Fruit fly (Drosophila melanogaster) whole organism, prepupa: ENCODE results near the gene CG4497.

ENCODE experiments used
- CG11762 ChIP-seq: fragments of 200-800 bp; sonication (Bioruptor generic); optimal IDR thresholded peaks from 3 replicates; lab custom pipeline; 2016; ENCODE audit warnings: missing biosample characterization, missing genetic modification characterization; ENCODE audit not compliant: insufficient read depth
- CG15336 ChIP-seq: fragments of 200-800 bp; sonication (Bioruptor generic); IDR thresholded peaks from 2 replicates; pipeline ENCODE4 v1.3.6; 2022; ENCODE audit warnings: missing biosample characterization, missing genetic modification characterization
- CG1621 ChIP-seq: fragments of 200-800 bp; sonication (Bioruptor generic); optimal IDR thresholded peaks from 3 replicates; lab custom pipeline; 2018; ENCODE audit warnings: missing biosample characterization, mild to moderate bottlenecking, missing genetic modification characterization
- CG3032 ChIP-seq: fragments of 200-800 bp; optimal IDR thresholded peaks from 2 replicates; lab custom pipeline; 2019; ENCODE audit warnings: missing biosample characterization, mild to moderate bottlenecking, missing genetic modification characterization, moderate library complexity
- CG31627 ChIP-seq: fragments of 200-800 bp; sonication (Bioruptor generic); optimal IDR thresholded peaks from 3 replicates; lab custom pipeline; 2016; ENCODE audit warnings: missing biosample characterization, missing genetic modification characterization
- CG32006 ChIP-seq: fragments of 200-800 bp; sonication (Bioruptor generic); optimal IDR thresholded peaks from 3 replicates; lab custom pipeline; 2017; ENCODE audit warnings: missing biosample characterization, mild to moderate bottlenecking, missing genetic modification characterization
- CG6163 ChIP-seq: fragments of 200-800 bp; sonication (Bioruptor generic); IDR thresholded peaks from 3 replicates; pipeline ENCODE4 v1.3.6; 2022; ENCODE audit warnings: missing biosample characterization, missing genetic modification characterization
- CG6276 ChIP-seq: fragments of 200-800 bp; sonication (Bioruptor generic); optimal IDR thresholded peaks from 2 replicates; lab custom pipeline; 2017; ENCODE audit warnings: missing biosample characterization, mild to moderate bottlenecking, missing genetic modification characterization
- CG6792 ChIP-seq: fragments of 200-800 bp; sonication (Bioruptor generic); optimal IDR thresholded peaks from 3 replicates; lab custom pipeline; 2016; ENCODE audit warnings: missing biosample characterization, missing genetic modification characterization
- CG6808 ChIP-seq: fragments of 200-800 bp; sonication (Bioruptor generic); optimal IDR thresholded peaks from 3 replicates; lab custom pipeline; 2017; ENCODE audit warnings: missing biosample characterization, missing genetic modification characterization, mild to moderate bottlenecking, moderate library complexity, missing genetic modification reagents
- CG7368 ChIP-seq: fragments of 200-800 bp; sonication (Bioruptor generic); optimal IDR thresholded peaks from 3 replicates; lab custom pipeline; 2016; ENCODE audit warnings: missing biosample characterization, missing genetic modification characterization
- CG8632 ChIP-seq: fragments of 200-800 bp; sonication (Bioruptor generic); optimal IDR thresholded peaks from 3 replicates; lab custom pipeline; 2016; ENCODE audit warnings: missing biosample characterization, missing genetic modification characterization
- CG9139 ChIP-seq: fragments of 200-800 bp; sonication (Bioruptor generic); optimal IDR thresholded peaks from 3 replicates; lab custom pipeline; 2017; ENCODE audit warnings: missing biosample characterization, mild to moderate bottlenecking, missing genetic modification characterization
- Eip75B ChIP-seq: fragments of 200-800 bp; sonication (Bioruptor generic); optimal IDR thresholded peaks from 3 replicates; lab custom pipeline; 2016; ENCODE audit warnings: missing biosample characterization, missing genetic modification characterization
- Eip78C ChIP-seq: fragments of 200-800 bp; sonication (Bioruptor generic); peaks from one replicate; lab custom pipeline; 2016; ENCODE audit warnings: missing biosample characterization, missing genetic modification characterization
- Eip93F ChIP-seq: fragments of 200-800 bp; sonication (Bioruptor generic); optimal IDR thresholded peaks from 2 replicates; lab custom pipeline; 2016; ENCODE audit warnings: missing biosample characterization, mild to moderate bottlenecking, missing genetic modification characterization
- Ets96B ChIP-seq: fragments of 200-800 bp; optimal IDR thresholded peaks from 2 replicates; lab custom pipeline; 2019; ENCODE audit warnings: missing biosample characterization, mild to moderate bottlenecking, missing genetic modification characterization, moderate library complexity
- Hr38 ChIP-seq: sonication (Bioruptor generic); optimal IDR thresholded peaks from 2 replicates; lab custom pipeline; 2016; ENCODE audit warnings: missing biosample characterization, missing genetic modification characterization
- Hr39 ChIP-seq: fragments of 200-800 bp; sonication (Bioruptor generic); optimal IDR thresholded peaks from 2 replicates; lab custom pipeline; 2016; ENCODE audit warnings: missing biosample characterization, missing genetic modification characterization
- Hr4 ChIP-seq: fragments of 200-800 bp; sonication (Bioruptor generic); optimal IDR thresholded peaks from 3 replicates; lab custom pipeline; 2016; ENCODE audit warnings: missing biosample characterization, missing genetic modification characterization
- Lpt ChIP-seq: fragments of 200-800 bp; sonication (Bioruptor generic); optimal IDR thresholded peaks from 3 replicates; lab custom pipeline; 2016; ENCODE audit warnings: missing biosample characterization, missing genetic modification characterization
- OdsH ChIP-seq: fragments of 200-800 bp; sonication (Bioruptor generic); optimal IDR thresholded peaks from 3 replicates; lab custom pipeline; 2016; ENCODE audit warnings: missing biosample characterization, missing genetic modification characterization
- Sox14 ChIP-seq: fragments of 200-800 bp; sonication (Bioruptor generic); optimal IDR thresholded peaks from 3 replicates; lab custom pipeline; 2016; ENCODE audit warnings: missing biosample characterization, missing genetic modification characterization
- Sox15 ChIP-seq: fragments of 200-800 bp; sonication (Bioruptor generic); optimal IDR thresholded peaks from 3 replicates; lab custom pipeline; 2016; ENCODE audit warnings: missing biosample characterization, missing genetic modification characterization
- acj6 ChIP-seq: fragments of 200-800 bp; sonication (Bioruptor generic); optimal IDR thresholded peaks from 3 replicates; lab custom pipeline; 2016; ENCODE audit warnings: missing biosample characterization, missing genetic modification characterization
- dac ChIP-seq: fragments of 200-800 bp; sonication (Bioruptor generic); optimal IDR thresholded peaks from 2 replicates; lab custom pipeline; 2017; ENCODE audit warnings: missing biosample characterization, mild to moderate bottlenecking, missing genetic modification characterization
- dsx ChIP-seq: fragments of 200-800 bp; optimal IDR thresholded peaks from 3 replicates; lab custom pipeline; 2019; ENCODE audit warnings: missing biosample characterization, mild to moderate bottlenecking, missing genetic modification characterization, moderate library complexity; ENCODE audit not compliant: poor library complexity, severe bottlenecking
- esn ChIP-seq: fragments of 200-800 bp; sonication (Bioruptor generic); optimal IDR thresholded peaks from 2 replicates; lab custom pipeline; 2016; ENCODE audit warnings: missing biosample characterization, mild to moderate bottlenecking, missing genetic modification characterization, moderate library complexity
- fd59A ChIP-seq: fragments of 200-800 bp; sonication (Bioruptor generic); optimal IDR thresholded peaks from 2 replicates; lab custom pipeline; 2017; ENCODE audit warnings: missing biosample characterization, mild to moderate bottlenecking, missing genetic modification characterization, missing genetic modification reagents
- fkh ChIP-seq: fragments of 200-800 bp; sonication (Bioruptor generic); optimal IDR thresholded peaks from 3 replicates; lab custom pipeline; 2017; ENCODE audit warnings: missing biosample characterization, mild to moderate bottlenecking, missing genetic modification characterization, moderate library complexity
- lz ChIP-seq: fragments of 200-800 bp; sonication (Bioruptor generic); optimal IDR thresholded peaks from 3 replicates; lab custom pipeline; 2016; ENCODE audit warnings: missing biosample characterization, missing genetic modification characterization
- salr ChIP-seq, 2 experiments: fragments of 200-800 bp; sonication (Bioruptor generic); optimal IDR thresholded peaks; 3 replicates each; lab custom pipeline; 2016 to 2018; ENCODE audit warnings: missing biosample characterization in 2 of 2, missing genetic modification characterization in 2 of 2, mild to moderate bottlenecking in 1 of 2
- ss ChIP-seq, 2 experiments: fragments of 200-800 bp; sonication (Bioruptor generic); optimal IDR thresholded peaks; 2 replicates in 1 of 2; 3 replicates in 1 of 2; lab custom pipeline; 2017 to 2018; ENCODE audit warnings: mild to moderate bottlenecking in 2 of 2, missing biosample characterization in 2 of 2, missing genetic modification characterization in 2 of 2, moderate library complexity in 1 of 2
- svp ChIP-seq: fragments of 200-800 bp; sonication (Bioruptor generic); peaks from one replicate; lab custom pipeline; 2016; ENCODE audit warnings: missing biosample characterization, missing genetic modification characterization
- vri ChIP-seq: fragments of 200-800 bp; sonication (Bioruptor generic); optimal IDR thresholded peaks from 3 replicates; lab custom pipeline; 2016; ENCODE audit warnings: missing biosample characterization, mild to moderate bottlenecking, missing genetic modification characterization

Gene CG4497

DNA sequence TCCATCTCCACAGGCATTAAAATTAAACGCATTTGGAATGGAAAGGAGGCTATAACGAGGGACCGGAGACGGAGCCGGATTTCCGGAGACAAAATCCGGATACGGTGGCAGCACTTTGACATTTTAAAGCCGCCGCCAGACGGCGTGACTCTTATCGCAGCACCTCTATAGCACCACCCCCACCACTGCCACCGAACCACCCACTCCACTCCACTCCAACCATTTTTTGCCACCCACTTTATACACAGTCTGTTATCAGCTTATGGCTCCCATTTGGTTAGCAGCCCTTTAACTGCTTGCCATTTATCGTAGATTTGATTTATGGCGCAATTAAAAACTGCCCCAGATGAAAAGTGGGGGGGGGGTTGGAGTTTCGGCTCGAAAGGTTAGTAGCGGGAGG lies 25.4 kb downstream of the CG4497 start:
- no peak for TF ChIP-seq CG8632 (GFP tag; lab: Kevin White, UChicago)
- TF ChIP-seq fd59A (GFP tag; lab: Kevin White, UChicago), result no peak
- TF ChIP-seq lz (GFP tag; lab: Kevin White, UChicago), result no peak
- TF ChIP-seq CG7368 (GFP tag; lab: Kevin White, UChicago), result no peak
- TF ChIP-seq CG32006 (GFP tag; lab: Kevin White, UChicago), result no peak
- TF ChIP-seq dac (GFP tag; lab: Kevin White, UChicago), result no peak
- no peak for TF ChIP-seq Sox14 (GFP tag; lab: Kevin White, UChicago)
- TF ChIP-seq esn (GFP tag; lab: Kevin White, UChicago), result no peak
- no peak for TF ChIP-seq Eip93F (GFP tag; lab: Kevin White, UChicago)
- no peak for TF ChIP-seq CG6276 (GFP tag; lab: Kevin White, UChicago)
- no peak for TF ChIP-seq Eip75B (GFP tag; lab: Kevin White, UChicago)
- TF ChIP-seq CG11762, result no peak
- no peak for TF ChIP-seq salr (GFP tag; optimal IDR thresholded peaks at IDR 0.05; lab: Kevin White, UChicago)
- TF ChIP-seq CG9139 (GFP tag; lab: Kevin White, UChicago), result no peak
- TF ChIP-seq CG15336, result no peak
- TF ChIP-seq Ets96B (tag; lab: Kevin White, UChicago), result no peak
- TF ChIP-seq Hr39 (GFP tag; lab: Kevin White, UChicago), result no peak
- TF ChIP-seq OdsH (GFP tag; lab: Kevin White, UChicago), result no peak
- no peak for TF ChIP-seq CG3032 (tag; lab: Kevin White, UChicago)

DNA sequence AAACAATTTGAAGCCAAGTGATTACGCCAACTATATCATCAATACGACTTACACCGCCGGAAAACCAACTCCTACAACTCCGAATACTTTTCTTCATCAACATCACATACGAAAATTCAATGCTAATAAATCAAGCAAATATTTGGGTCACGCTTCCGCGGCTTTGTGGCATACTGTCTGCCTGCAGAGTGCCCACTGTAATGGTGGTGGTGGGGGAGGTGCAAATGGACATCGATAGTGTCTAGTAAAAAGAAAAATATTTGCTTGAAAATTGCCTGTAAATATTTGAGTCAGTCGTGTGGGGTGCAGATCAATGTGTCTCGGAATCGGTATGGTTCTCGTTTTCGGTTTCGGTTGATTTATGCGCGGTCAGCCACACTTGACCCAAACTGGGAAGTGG lies 28.6 kb downstream of the CG4497 start:
- TF ChIP-seq OdsH (GFP tag; lab: Kevin White, UChicago) (no peak), fkh (GFP tag; lab: Kevin White, UChicago) (peak; percentile 48)
- TF ChIP-seq, all 60 proteins: peak for 1

- TF ChIP-seq Hr38 (GFP tag; lab: Kevin White, UChicago) (no peak), fkh (GFP tag; lab: Kevin White, UChicago) (peak; percentile 60)
Observed at dm6 chr2L:7158798-7159197, 35.6 kb downstream of the CG4497 start.

DNA sequence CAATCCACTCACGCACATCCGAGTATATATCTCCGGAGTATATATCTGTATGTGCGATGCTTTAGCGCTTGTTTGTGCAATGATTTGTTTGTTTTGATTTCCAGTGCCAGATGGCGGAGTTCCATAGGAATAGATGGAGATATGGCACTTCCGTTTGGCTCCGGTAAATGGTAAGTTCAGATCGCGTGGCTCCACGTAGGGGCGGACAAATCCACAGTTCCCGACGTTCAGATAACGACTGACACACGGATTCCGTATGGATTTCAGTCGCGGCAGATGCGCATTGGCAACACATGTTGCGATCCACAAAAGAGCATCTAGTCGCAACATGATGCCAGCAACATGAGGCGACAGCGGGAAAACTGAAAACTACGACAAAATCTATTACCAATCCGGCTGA lies 36.9 kb downstream of the CG4497 start, which contains the start of gene Pvf3:
TSS of gene Pvf3 (minus strand) at position 240 of the 400 bp plus-strand sequence.
- peak; percentile 39; the same call in 2 of the 3 replicates for TF ChIP-seq CG6163 (GFP tag; lab: Robert Waterston, UW)
- TF ChIP-seq fkh (GFP tag; lab: Kevin White, UChicago), result peak; percentile 11
- TF ChIP-seq ss (GFP tag; optimal IDR thresholded peaks at IDR 0.05; lab: Kevin White, UChicago), result peak in 1 of 2 experiments; percentile 28
- no peak for TF ChIP-seq acj6 (GFP tag; lab: Kevin White, UChicago)
- TF ChIP-seq CG31627, result no peak
- TF ChIP-seq esn (GFP tag; lab: Kevin White, UChicago), result no peak
- no peak for TF ChIP-seq Sox15 (GFP tag; lab: Kevin White, UChicago)
- no peak for TF ChIP-seq vri (GFP tag; lab: Kevin White, UChicago)
- TF ChIP-seq Eip75B (GFP tag; lab: Kevin White, UChicago), result no peak
- peak; percentile 16 for TF ChIP-seq Eip78C (GFP tag; lab: Kevin White, UChicago)
- TF ChIP-seq dsx, result peak; percentile 45
- TF ChIP-seq svp (GFP tag; lab: Kevin White, UChicago), result peak; percentile 60
- TF ChIP-seq Hr4 (GFP tag; lab: Kevin White, UChicago), result no peak
- TF ChIP-seq CG6808 (GFP tag; lab: Kevin White, UChicago), result no peak
- TF ChIP-seq CG1621, result peak; percentile 71
- no peak for TF ChIP-seq CG6792 (GFP tag; lab: Kevin White, UChicago)
- TF ChIP-seq Lpt, result no peak
- no peak for TF ChIP-seq fd59A (GFP tag; lab: Kevin White, UChicago)
